Worm (Caenorhabditis elegans) whole organism, midembryonic: ENCODE data around the gene nhr-6.

Experiments used
- T22C8.4 ChIP-seq: fragments of 200-800 bp; sonication (Bioruptor generic); IDR thresholded peaks from 2 replicates; pipeline ENCODE4 v1.3.6; 2022; ENCODE audit warnings: missing genetic modification characterization, missing compliant biosample characterization
- flt-1 ChIP-seq: fragments of 200-800 bp; sonication (Bioruptor generic); IDR thresholded peaks from 2 replicates; pipeline ENCODE4 v1.3.6; 2022; ENCODE audit warnings: missing genetic modification characterization, missing compliant biosample characterization
- med-1 ChIP-seq: sonication (generic microtip); optimal IDR thresholded peaks from 2 replicates; lab custom pipeline; 2017; ENCODE audit warnings: missing genetic modification characterization, mild to moderate bottlenecking, missing compliant biosample characterization, antibody characterized with exemption, missing genetic modification reagents; ENCODE audit not compliant: insufficient read depth
- ref-1 ChIP-seq: fragments of 200-800 bp; sonication (Bioruptor generic); conservative IDR thresholded peaks from 2 replicates; pipeline ENCODE4 v1.3.6; 2022; ENCODE audit warnings: missing genetic modification reagents, missing genetic modification characterization, missing compliant biosample characterization
- ztf-23 ChIP-seq: fragments of 200-800 bp; sonication (Bioruptor generic); IDR thresholded peaks from 2 replicates; pipeline ENCODE4 v1.3.6; 2022; ENCODE audit warnings: missing genetic modification reagents, missing genetic modification characterization, missing compliant biosample characterization

DNA sequence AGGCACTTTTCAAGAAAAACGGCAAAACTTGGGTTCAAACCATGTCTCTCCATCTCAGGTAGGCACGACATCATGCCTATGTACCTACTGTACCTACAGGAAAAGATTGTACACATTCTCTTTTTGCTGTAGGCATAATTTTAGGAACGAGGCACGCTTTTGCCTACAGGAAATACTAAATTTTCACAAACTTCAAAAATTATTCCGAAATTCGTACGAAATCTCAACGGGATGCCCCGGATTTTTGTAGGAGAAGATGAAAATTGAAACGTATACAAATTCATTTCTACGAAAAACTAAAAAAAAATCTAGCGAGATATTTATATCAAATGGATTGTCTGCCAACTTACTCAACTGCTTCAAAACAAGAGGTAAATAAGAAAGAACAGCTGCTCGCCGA, 25.4 kb upstream of the nhr-6 start, which contains the start of gene C54C6.11:
- TF ChIP-seq ztf-23 (GFP tag; lab: Robert Waterston, UW) (no peak), T22C8.4 (GFP tag; lab: Robert Waterston, UW) (no peak), flt-1 (GFP tag; lab: Robert Waterston, UW) (no peak), med-1 (no peak), ref-1 (GFP tag; lab: Robert Waterston, UW) (no peak)
